Worm (Caenorhabditis elegans): ENCODE data around the gene mps-1.

The mps-1 gene

ce11 chrII:6328672-6329071 is 34.5 kb upstream of the mps-1 start:
- TF ChIP-seq pqm-1 (tag; optimal IDR thresholded peaks at IDR 0.05) = peak; percentile 37
- no peak for TF ChIP-seq lin-39 (tag; optimal IDR thresholded peaks at IDR 0.05)
- peak; percentile 37 for TF ChIP-seq ama-1 (optimal IDR thresholded peaks at IDR 0.05)
- TF ChIP-seq nhr-12 (tag; optimal IDR thresholded peaks at IDR 0.05) = no peak
- TF ChIP-seq hlh-4 (tag; optimal IDR thresholded peaks at IDR 0.05) = no peak
- TF ChIP-seq nhr-237 (tag; optimal IDR thresholded peaks at IDR 0.05) = no peak
- TF ChIP-seq pax-3 (tag; optimal IDR thresholded peaks at IDR 0.05) = no peak
- no peak for TF ChIP-seq unc-30 (tag; optimal IDR thresholded peaks at IDR 0.05)
- TF ChIP-seq grh-1 (GFP tag; IDR thresholded peaks at IDR 0.05) = no peak
- TF ChIP-seq tlp-1 (tag; optimal IDR thresholded peaks at IDR 0.05) = peak; percentile 30
- no peak for TF ChIP-seq C04F5.9 (tag; optimal IDR thresholded peaks at IDR 0.05)
- TF ChIP-seq hlh-17 (GFP tag; optimal IDR thresholded peaks at IDR 0.05; ENCODE audit: borderline replicate concordance) = no peak
- no peak for TF ChIP-seq swsn-7 (tag; optimal IDR thresholded peaks at IDR 0.05)
- TF ChIP-seq ztf-4 (tag; optimal IDR thresholded peaks at IDR 0.05) = no peak
- no peak for TF ChIP-seq mdl-1 (tag; optimal IDR thresholded peaks at IDR 0.05)
- TF ChIP-seq nhr-20 (tag; optimal IDR thresholded peaks at IDR 0.05) = peak; percentile 4
- no peak for TF ChIP-seq C16A3.4 (tag; optimal IDR thresholded peaks at IDR 0.05)
- TF ChIP-seq sox-4 (tag; optimal IDR thresholded peaks at IDR 0.05) = no peak
- TF ChIP-seq alr-1 (tag; optimal IDR thresholded peaks at IDR 0.05; ENCODE audit: borderline replicate concordance) = no peak
- no peak for TF ChIP-seq efl-1 (optimal IDR thresholded peaks at IDR 0.05)
- peak in 1 of 2 experiments; percentile 43 for TF ChIP-seq efl-1 (GFP tag; optimal IDR thresholded peaks at IDR 0.05 in 1 of 2)
- peak in 1 of 2 experiments; percentile 13 for TF ChIP-seq lsy-2 (tag; optimal IDR thresholded peaks at IDR 0.05)
- TF ChIP-seq xbp-1 (tag; optimal IDR thresholded peaks at IDR 0.05) = no peak
- no peak for TF ChIP-seq nhr-19 (GFP tag; conservative IDR thresholded peaks at IDR 0.05)
- TF ChIP-seq rnt-1 (tag; optimal IDR thresholded peaks at IDR 0.05) = no peak
- peak; percentile 33 for TF ChIP-seq lin-14 (GFP tag; optimal IDR thresholded peaks at IDR 0.05)
- no peak for TF ChIP-seq fkh-8 (tag; optimal IDR thresholded peaks at IDR 0.05)
- TF ChIP-seq jun-1 (tag; optimal IDR thresholded peaks at IDR 0.05) = no peak
- no peak for TF ChIP-seq lir-3 (tag; optimal IDR thresholded peaks at IDR 0.05; ENCODE audit: poor library complexity)
- no peak for TF ChIP-seq lin-15B (tag; optimal IDR thresholded peaks at IDR 0.05)
- TF ChIP-seq elt-2 (tag; optimal IDR thresholded peaks at IDR 0.05) = peak; percentile 95
- no peak for TF ChIP-seq elt-3 (tag; optimal IDR thresholded peaks at IDR 0.05)
- TF ChIP-seq fkh-4 (tag; optimal IDR thresholded peaks at IDR 0.05; ENCODE audit: borderline replicate concordance) = no peak
- no peak for TF ChIP-seq irx-1 (tag; optimal IDR thresholded peaks at IDR 0.05)
- no peak for TF ChIP-seq ets-5 (GFP tag; IDR thresholded peaks at IDR 0.05)
- no peak for TF ChIP-seq C34B4.2 (tag; optimal IDR thresholded peaks at IDR 0.05)
- peak; percentile 14 for TF ChIP-seq nhr-71 (tag; optimal IDR thresholded peaks at IDR 0.05)
- TF ChIP-seq nhr-84 (tag; optimal IDR thresholded peaks at IDR 0.05) = no peak
- no peak for TF ChIP-seq egl-13 (tag; optimal IDR thresholded peaks at IDR 0.05)
- TF ChIP-seq ces-1 (GFP tag; optimal IDR thresholded peaks at IDR 0.05) = no peak
- TF ChIP-seq ceh-63 (GFP tag; optimal IDR thresholded peaks at IDR 0.05) = no peak
- no peak for TF ChIP-seq vab-15 (tag; optimal IDR thresholded peaks at IDR 0.05)
- TF ChIP-seq tbx-2 (tag; optimal IDR thresholded peaks at IDR 0.05) = no peak
- TF ChIP-seq skn-1 (tag; optimal IDR thresholded peaks at IDR 0.05) = no peak
- TF ChIP-seq dsc-1 (tag; optimal IDR thresholded peaks at IDR 0.05) = no peak
- TF ChIP-seq nhr-90 (tag; optimal IDR thresholded peaks at IDR 0.05; ENCODE audit: poor library complexity) = peak; percentile 38
- no peak for TF ChIP-seq unc-86 (tag; optimal IDR thresholded peaks at IDR 0.05)
- TF ChIP-seq fkh-10 (GFP tag; optimal IDR thresholded peaks at IDR 0.05) = no peak
- no peak for TF ChIP-seq lin-13 (GFP tag; optimal IDR thresholded peaks at IDR 0.05)
- peak in 1 of 2 experiments; percentile 65 for TF ChIP-seq lin-35 (GFP tag; optimal IDR thresholded peaks at IDR 0.05)
